Fruit fly (Drosophila melanogaster) whole organism, embryonic: Measurements from ENCODE around the gene alpha-PheRS.

Experiments
- B-H2 ChIP-seq: fragments of 200-800 bp; sonication (Bioruptor generic); optimal IDR thresholded peaks from 2 replicates; lab custom pipeline; 2018; ENCODE audit warnings: missing biosample characterization, mild to moderate bottlenecking, missing genetic modification characterization
- CG10565 ChIP-seq: fragments of 200-800 bp; sonication (Bioruptor generic); optimal IDR thresholded peaks from 3 replicates; lab custom pipeline; 2016; ENCODE audit warnings: missing biosample characterization, mild to moderate bottlenecking, missing genetic modification characterization
- CG11456 ChIP-seq: fragments of 200-800 bp; sonication (Bioruptor generic); IDR thresholded peaks from 3 replicates; pipeline ENCODE4 v1.3.6; 2022; ENCODE audit warnings: missing biosample characterization, missing genetic modification characterization
- CG12071 ChIP-seq: fragments of 200-800 bp; sonication (Bioruptor generic); optimal IDR thresholded peaks from 3 replicates; lab custom pipeline; 2018; ENCODE audit warnings: missing biosample characterization, mild to moderate bottlenecking, missing genetic modification characterization
- CG12104 ChIP-seq: fragments of 200-800 bp; sonication (Bioruptor generic); optimal IDR thresholded peaks from 3 replicates; lab custom pipeline; 2016; ENCODE audit warnings: missing biosample characterization, missing genetic modification characterization
- CG12219 ChIP-seq: fragments of 200-800 bp; sonication (Bioruptor generic); optimal IDR thresholded peaks from 3 replicates; lab custom pipeline; 2018; ENCODE audit warnings: missing biosample characterization, mild to moderate bottlenecking, missing genetic modification characterization
- CG13775 ChIP-seq: fragments of 200-800 bp; sonication (Bioruptor generic); optimal IDR thresholded peaks from 3 replicates; lab custom pipeline; 2017; ENCODE audit warnings: missing biosample characterization, mild to moderate bottlenecking, missing genetic modification characterization
- CG14014 ChIP-seq: fragments of 200-800 bp; sonication (Bioruptor generic); IDR thresholded peaks from 2 replicates; pipeline ENCODE4 v1.3.6; 2022; ENCODE audit warnings: missing biosample characterization, missing genetic modification characterization
- CG16815 ChIP-seq: fragments of 200-800 bp; sonication (Bioruptor generic); optimal IDR thresholded peaks from 3 replicates; lab custom pipeline; 2017; ENCODE audit warnings: missing biosample characterization, mild to moderate bottlenecking, missing genetic modification characterization
- CG17612 ChIP-seq: fragments of 200-800 bp; sonication (Bioruptor generic); IDR thresholded peaks from 2 replicates; pipeline ENCODE4 v1.3.6; 2022; ENCODE audit warnings: missing biosample characterization, missing genetic modification characterization
- CG2199 ChIP-seq: fragments of 200-800 bp; sonication (Bioruptor generic); IDR thresholded peaks from 3 replicates; pipeline ENCODE4 v1.3.6; 2022; ENCODE audit warnings: missing biosample characterization, missing genetic modification characterization
- CG31224 ChIP-seq: fragments of 200-800 bp; sonication (Bioruptor generic); IDR thresholded peaks from 2 replicates; pipeline ENCODE4 v1.3.6; 2022; ENCODE audit warnings: missing biosample characterization, missing genetic modification characterization
- CG3281 ChIP-seq: fragments of 200-800 bp; sonication (Bioruptor generic); optimal IDR thresholded peaks from 3 replicates; lab custom pipeline; 2017; ENCODE audit warnings: missing biosample characterization, mild to moderate bottlenecking, missing genetic modification characterization
- CG4730 ChIP-seq: fragments of 200-800 bp; sonication (Bioruptor generic); IDR thresholded peaks from 2 replicates; pipeline ENCODE4 v1.3.6; 2022; ENCODE audit warnings: missing biosample characterization, missing genetic modification characterization
- CG4854 ChIP-seq: fragments of 200-800 bp; sonication (Bioruptor generic); optimal IDR thresholded peaks from 2 replicates; lab custom pipeline; 2016; ENCODE audit warnings: missing biosample characterization, missing genetic modification characterization, inconsistent platforms
- CG7839 ChIP-seq: fragments of 200-800 bp; sonication (Bioruptor generic); optimal IDR thresholded peaks from 3 replicates; lab custom pipeline; 2018; ENCODE audit warnings: missing biosample characterization, mild to moderate bottlenecking, missing genetic modification characterization, moderate library complexity
- CG8089 ChIP-seq: fragments of 200-800 bp; sonication (Bioruptor generic); optimal IDR thresholded peaks from 3 replicates; lab custom pipeline; 2016; ENCODE audit warnings: missing biosample characterization, missing genetic modification characterization
- CG8359 ChIP-seq: fragments of 200-800 bp; sonication (Bioruptor generic); optimal IDR thresholded peaks from 2 replicates; lab custom pipeline; 2017; ENCODE audit warnings: missing biosample characterization, mild to moderate bottlenecking, missing genetic modification characterization, borderline replicate concordance
- CG8924 ChIP-seq: fragments of 200-800 bp; optimal IDR thresholded peaks from 3 replicates; lab custom pipeline; 2019; ENCODE audit warnings: missing biosample characterization, mild to moderate bottlenecking, missing genetic modification characterization, moderate library complexity
- CG9727 ChIP-seq: fragments of 200-800 bp; sonication (Bioruptor generic); optimal IDR thresholded peaks from 3 replicates; lab custom pipeline; 2017; ENCODE audit warnings: missing biosample characterization, mild to moderate bottlenecking, missing genetic modification characterization
- E2f1 ChIP-seq: fragments of 200-800 bp; sonication (Bioruptor generic); IDR thresholded peaks from 2 replicates; pipeline ENCODE4 v1.3.6; 2022; ENCODE audit warnings: missing biosample characterization, missing genetic modification characterization
- E2f2 ChIP-seq: fragments of 200-800 bp; sonication (Bioruptor generic); IDR thresholded peaks from 2 replicates; pipeline ENCODE4 v1.3.6; 2022; ENCODE audit warnings: missing biosample characterization, missing genetic modification characterization
- Fer2 ChIP-seq: fragments of 200-800 bp; sonication (Bioruptor generic); optimal IDR thresholded peaks from 2 replicates; lab custom pipeline; 2018; ENCODE audit warnings: missing biosample characterization, mild to moderate bottlenecking, missing genetic modification characterization, moderate library complexity
- HHEX ChIP-seq: fragments of 200-800 bp; sonication (Bioruptor generic); optimal IDR thresholded peaks from 3 replicates; lab custom pipeline; 2017; ENCODE audit warnings: missing biosample characterization, mild to moderate bottlenecking, missing genetic modification characterization, missing genetic modification reagents
- Hand ChIP-seq: fragments of 200-800 bp; sonication (Bioruptor generic); optimal IDR thresholded peaks from 2 replicates; lab custom pipeline; 2017; ENCODE audit warnings: mild to moderate bottlenecking, missing biosample characterization, missing genetic modification reagents, missing genetic modification characterization
- HmgD ChIP-seq: fragments of 200-800 bp; sonication (Bioruptor generic); optimal IDR thresholded peaks from 3 replicates; lab custom pipeline; 2016; ENCODE audit warnings: missing biosample characterization, missing genetic modification characterization
- Jarid2 ChIP-seq: fragments of 200-800 bp; sonication (Bioruptor generic); optimal IDR thresholded peaks from 3 replicates; lab custom pipeline; 2017; ENCODE audit warnings: mild to moderate bottlenecking, missing biosample characterization, missing genetic modification reagents, missing genetic modification characterization
- Med ChIP-seq: fragments of 200-800 bp; sonication (Bioruptor generic); peaks from one replicate; lab custom pipeline; 2016; ENCODE audit warnings: missing biosample characterization, missing genetic modification characterization, mild to moderate bottlenecking, inconsistent platforms, moderate library complexity
- Mrtf ChIP-seq: fragments of 200-800 bp; sonication (Bioruptor generic); IDR thresholded peaks from 3 replicates; pipeline ENCODE4 v1.3.6; 2022; ENCODE audit warnings: missing biosample characterization, missing genetic modification characterization
- Myb ChIP-seq: fragments of 200-800 bp; sonication (Bioruptor generic); optimal IDR thresholded peaks from 2 replicates; lab custom pipeline; 2016; ENCODE audit warnings: missing biosample characterization, missing genetic modification characterization
- NC2β ChIP-seq: fragments of 200-800 bp; sonication (Bioruptor generic); optimal IDR thresholded peaks from 2 replicates; lab custom pipeline; 2016; ENCODE audit warnings: missing biosample characterization, missing genetic modification characterization
- Opbp ChIP-seq: fragments of 200-800 bp; sonication (Bioruptor generic); IDR thresholded peaks from 3 replicates; pipeline ENCODE4 v1.3.6; 2022; ENCODE audit warnings: missing biosample characterization, missing genetic modification characterization; ENCODE audit not compliant: partially characterized antibody
- Side ChIP-seq: fragments of 200-800 bp; sonication (Bioruptor generic); optimal IDR thresholded peaks from 2 replicates; lab custom pipeline; 2016; ENCODE audit warnings: missing biosample characterization, missing genetic modification characterization
- Sox102F ChIP-seq: fragments of 200-800 bp; sonication (Bioruptor generic); optimal IDR thresholded peaks from 2 replicates; lab custom pipeline; 2018; ENCODE audit warnings: missing biosample characterization, mild to moderate bottlenecking, missing genetic modification characterization, moderate library complexity
- ap ChIP-seq: fragments of 200-800 bp; sonication (Bioruptor generic); IDR thresholded peaks from 2 replicates; pipeline ENCODE4 v1.3.6; 2022; ENCODE audit warnings: missing biosample characterization, missing genetic modification characterization
- cas ChIP-seq: fragments of 200-800 bp; sonication (Bioruptor generic); IDR thresholded peaks from 2 replicates; pipeline ENCODE4 v1.3.6; 2022; ENCODE audit warnings: missing biosample characterization, missing genetic modification characterization
- cato ChIP-seq: fragments of 200-800 bp; sonication (Bioruptor generic); optimal IDR thresholded peaks from 2 replicates; lab custom pipeline; 2016; ENCODE audit warnings: missing biosample characterization, missing genetic modification characterization, borderline replicate concordance
- dmrt11E ChIP-seq: fragments of 200-800 bp; sonication (Bioruptor generic); optimal IDR thresholded peaks from 3 replicates; lab custom pipeline; 2018; ENCODE audit warnings: missing biosample characterization, mild to moderate bottlenecking, missing genetic modification characterization, moderate library complexity
- lab ChIP-seq: fragments of 200-800 bp; sonication (Bioruptor generic); optimal IDR thresholded peaks from 3 replicates; lab custom pipeline; 2017; ENCODE audit warnings: missing biosample characterization, missing genetic modification characterization, mild to moderate bottlenecking, moderate library complexity, missing genetic modification reagents
- lmd ChIP-seq: fragments of 200-800 bp; sonication (Bioruptor generic); IDR thresholded peaks from 2 replicates; pipeline ENCODE4 v1.3.6; 2022; ENCODE audit warnings: missing biosample characterization, missing genetic modification characterization
- nerfin-2 ChIP-seq: fragments of 200-800 bp; sonication (Bioruptor generic); IDR thresholded peaks from 2 replicates; pipeline ENCODE4 v1.3.6; 2022; ENCODE audit warnings: missing biosample characterization, missing genetic modification characterization; ENCODE audit not compliant: partially characterized antibody
- org-1 ChIP-seq: fragments of 200-800 bp; sonication (Bioruptor generic); optimal IDR thresholded peaks from 2 replicates; lab custom pipeline; 2017; ENCODE audit warnings: missing biosample characterization, missing genetic modification characterization
- ranshi ChIP-seq: fragments of 200-800 bp; sonication (Bioruptor generic); IDR thresholded peaks from 2 replicates; pipeline ENCODE4 v1.3.6; 2022; ENCODE audit warnings: missing biosample characterization, missing genetic modification characterization
- slp2 ChIP-seq: fragments of 200-800 bp; sonication (Bioruptor generic); optimal IDR thresholded peaks from 2 replicates; lab custom pipeline; 2016; ENCODE audit warnings: missing biosample characterization, missing genetic modification characterization
- sug ChIP-seq: fragments of 200-800 bp; optimal IDR thresholded peaks from 2 replicates; lab custom pipeline; 2019; ENCODE audit warnings: missing biosample characterization, mild to moderate bottlenecking, missing genetic modification characterization, moderate library complexity
- tap ChIP-seq: fragments of 200-800 bp; optimal IDR thresholded peaks from 3 replicates; lab custom pipeline; 2019; ENCODE audit warnings: missing biosample characterization, mild to moderate bottlenecking, missing genetic modification characterization, moderate library complexity
- tx ChIP-seq: fragments of 200-800 bp; sonication (Bioruptor generic); optimal IDR thresholded peaks from 2 replicates; lab custom pipeline; 2016; ENCODE audit warnings: missing biosample characterization, missing genetic modification characterization
- zfh2 ChIP-seq: fragments of 200-800 bp; sonication (Bioruptor generic); optimal IDR thresholded peaks from 2 replicates; lab custom pipeline; 2016; ENCODE audit warnings: missing biosample characterization, missing genetic modification characterization

Gene alpha-PheRS

dm6 chrX:8113386-8114279 lies 31.8 kb downstream of the alpha-PheRS start (continued):
- TF ChIP-seq CG10565 (GFP tag; lab: Kevin White, UChicago) = no peak
- TF ChIP-seq B-H2 (GFP tag; lab: Kevin White, UChicago) = peak; percentile 60
- no peak for TF ChIP-seq CG16815 (GFP tag; lab: Kevin White, UChicago)
- TF ChIP-seq CG2199 = no peak
- TF ChIP-seq CG8924 (tag; lab: Kevin White, UChicago) = peak; percentile 54
- peak; percentile 36 for TF ChIP-seq org-1
- TF ChIP-seq sug (tag; lab: Kevin White, UChicago) = peak; percentile 20
- TF ChIP-seq Med (GFP tag; lab: Kevin White, UChicago) = peak; percentile 94
- TF ChIP-seq Myb = peak; percentile 61
- no peak for TF ChIP-seq ap (GFP tag; lab: Robert Waterston, UW)
- TF ChIP-seq cato (GFP tag; lab: Kevin White, UChicago) = no peak
- TF ChIP-seq CG9727 (GFP tag; lab: Kevin White, UChicago) = peak; percentile 44
- TF ChIP-seq CG8089 (GFP tag; lab: Kevin White, UChicago) = no peak
- peak; percentile 79 for TF ChIP-seq CG3281 (GFP tag; lab: Kevin White, UChicago)
- no peak for TF ChIP-seq Opbp
- peak; percentile 78 for TF ChIP-seq zfh2
- TF ChIP-seq Jarid2 (GFP tag; lab: Kevin White, UChicago) = peak; percentile 10
- TF ChIP-seq CG14014 = peak; percentile 71
- TF ChIP-seq ranshi (GFP tag; lab: Robert Waterston, UW) = peak; percentile 63
- peak; percentile 54 for TF ChIP-seq Fer2 (tag; lab: Kevin White, UChicago)
- no peak for TF ChIP-seq HmgD
- peak; percentile 62 for TF ChIP-seq CG31224 (GFP tag; lab: Robert Waterston, UW)
- TF ChIP-seq cas (GFP tag; lab: Robert Waterston, UW) = peak; percentile 52; the same call in 1 of the 2 replicates
- TF ChIP-seq slp2 (GFP tag; lab: Kevin White, UChicago) = no peak
- TF ChIP-seq CG17612 (GFP tag; lab: Robert Waterston, UW) = 0 out of 2 replicates have a peak, but pooled peaks have one; percentile 46
- peak; percentile 29 for TF ChIP-seq Side (GFP tag; lab: Kevin White, UChicago)
- TF ChIP-seq E2f1 (GFP tag; lab: Robert Waterston, UW) = peak; percentile 43; the same call in 1 of the 2 replicates
- peak; percentile 43 for TF ChIP-seq tx
- TF ChIP-seq tap (tag; lab: Kevin White, UChicago) = peak; percentile 30
- TF ChIP-seq Sox102F (GFP tag; lab: Kevin White, UChicago) = peak; percentile 30
- no peak for TF ChIP-seq CG12104 (GFP tag; lab: Kevin White, UChicago)
- TF ChIP-seq CG12219 (GFP tag; lab: Kevin White, UChicago) = peak; percentile 49
- 0 out of 3 replicates have a peak, but pooled peaks have one; percentile 29 for TF ChIP-seq Mrtf (GFP tag; lab: Robert Waterston, UW)
- peak; percentile 34 for TF ChIP-seq CG12071 (GFP tag; lab: Kevin White, UChicago)
- peak; percentile 75 for TF ChIP-seq CG7839
- TF ChIP-seq CG4730 = peak; percentile 43
- TF ChIP-seq Hand (GFP tag; lab: Kevin White, UChicago) = peak; percentile 20
- peak; percentile 89 for TF ChIP-seq lab
- peak; percentile 48 for TF ChIP-seq CG4854 (GFP tag; lab: Kevin White, UChicago)
- no peak for TF ChIP-seq CG8359 (GFP tag; lab: Kevin White, UChicago)
- TF ChIP-seq CG11456 = peak; percentile 72; the same call in 2 of the 3 replicates
- TF ChIP-seq NC2β = no peak
- peak; percentile 67; the same call in 1 of the 2 replicates for TF ChIP-seq lmd
- TF ChIP-seq CG13775 (GFP tag; lab: Kevin White, UChicago) = peak; percentile 11
- peak; percentile 17; the same call in 1 of the 2 replicates for TF ChIP-seq E2f2
- peak; percentile 66 for TF ChIP-seq HHEX
- TF ChIP-seq dmrt11E (tag; lab: Kevin White, UChicago) = no peak
- TF ChIP-seq nerfin-2 = no peak
